Fruit fly (Drosophila melanogaster): ENCODE data around the gene Snoo.

The Snoo gene

DNA sequence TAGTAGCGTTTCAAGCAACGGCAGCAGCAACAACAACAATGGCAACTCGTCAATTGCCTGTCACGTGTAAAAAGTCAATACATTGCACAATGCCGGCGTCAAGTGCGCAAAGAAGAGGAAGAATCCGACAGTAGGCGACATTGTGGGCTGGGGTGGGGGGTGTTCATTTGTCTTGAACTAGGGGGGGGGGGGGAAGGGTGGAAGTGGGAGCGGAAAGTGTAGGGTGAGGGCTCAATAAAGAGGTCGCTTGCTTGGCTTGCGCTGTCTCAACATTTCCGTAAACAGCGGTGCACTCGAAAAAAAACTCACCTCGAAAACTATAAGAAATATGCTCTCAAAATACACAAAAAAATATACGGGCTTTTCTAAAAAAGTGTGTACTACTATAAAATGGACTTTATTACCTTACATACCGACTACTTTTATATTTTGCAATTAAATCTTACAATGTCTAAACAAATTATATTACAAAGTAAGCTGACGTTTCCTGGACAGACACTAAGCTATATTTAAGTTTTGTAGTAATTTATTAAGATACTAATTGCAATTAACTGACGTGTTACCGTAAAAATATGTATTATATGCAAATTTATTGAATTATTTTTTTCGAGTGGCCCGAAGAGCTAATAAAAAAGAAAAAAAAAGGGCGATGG is 18.1 kb downstream of the Snoo start (continued):
- TF ChIP-seq Blimp-1 (GFP tag; optimal IDR thresholded peaks at IDR 0.05), result peak; percentile 63
- no peak for TF ChIP-seq CG43689 (GFP tag; IDR thresholded peaks at IDR 0.05)
- no peak for TF ChIP-seq Hr3 (GFP tag; optimal IDR thresholded peaks at IDR 0.05)
- no peak for TF ChIP-seq otp (GFP tag; IDR thresholded peaks at IDR 0.05)
- no peak for TF ChIP-seq CG3407 (GFP tag; optimal IDR thresholded peaks at IDR 0.05)
- no peak for TF ChIP-seq bowl (GFP tag; IDR thresholded peaks at IDR 0.05)
- peak; percentile 84 for TF ChIP-seq sens (GFP tag)
- TF ChIP-seq Antp (GFP tag; optimal IDR thresholded peaks at IDR 0.05), result no peak
- TF ChIP-seq CG12155 (GFP tag; optimal IDR thresholded peaks at IDR 0.05), result no peak
- TF ChIP-seq CG2712 (tag; optimal IDR thresholded peaks at IDR 0.05), result peak; percentile 60
- TF ChIP-seq sob (GFP tag; IDR thresholded peaks at IDR 0.05), result no peak
- no peak for TF ChIP-seq CG12769 (tag; optimal IDR thresholded peaks at IDR 0.05)
- peak; percentile 25 for TF ChIP-seq CG8388 (GFP tag; optimal IDR thresholded peaks at IDR 0.05)
- peak; percentile 18; the same call in 1 of the 2 replicates for TF ChIP-seq seq (GFP tag; IDR thresholded peaks at IDR 0.05)
- TF ChIP-seq zen2 (GFP tag; IDR thresholded peaks at IDR 0.05; ENCODE audit: partially characterized antibody), result no peak
- TF ChIP-seq crp (GFP tag; optimal IDR thresholded peaks at IDR 0.05), result no peak
- no peak for TF ChIP-seq Nf-YB (GFP tag; optimal IDR thresholded peaks at IDR 0.05)
- TF ChIP-seq CG14710 (tag; optimal IDR thresholded peaks at IDR 0.05), result peak; percentile 55
- no peak for TF ChIP-seq zen (tag; optimal IDR thresholded peaks at IDR 0.05)
- no peak for TF ChIP-seq HLHmδ (GFP tag; optimal IDR thresholded peaks at IDR 0.05)
- TF ChIP-seq CG2120 (GFP tag; optimal IDR thresholded peaks at IDR 0.05), result no peak
- TF ChIP-seq sima (GFP tag; optimal IDR thresholded peaks at IDR 0.05), result no peak
- peak; percentile 24 for TF ChIP-seq nau (GFP tag; optimal IDR thresholded peaks at IDR 0.05)
- TF ChIP-seq CG18011 (GFP tag; optimal IDR thresholded peaks at IDR 0.05), result no peak
- TF ChIP-seq nerfin-1 (tag; optimal IDR thresholded peaks at IDR 0.05), result peak; percentile 17
- no peak for TF ChIP-seq Elba2 (GFP tag; optimal IDR thresholded peaks at IDR 0.05)
- TF ChIP-seq hth (optimal IDR thresholded peaks at IDR 0.05), result no peak
- no peak for TF ChIP-seq H2.0 (GFP tag; IDR thresholded peaks at IDR 0.05)
- TF ChIP-seq Deaf1 (tag; optimal IDR thresholded peaks at IDR 0.05), result no peak
- no peak for TF ChIP-seq sd (tag; optimal IDR thresholded peaks at IDR 0.05)
- peak; percentile 6 for TF ChIP-seq CG10267 (tag; optimal IDR thresholded peaks at IDR 0.05)
- TF ChIP-seq fu2 (GFP tag; optimal IDR thresholded peaks at IDR 0.05), result no peak
- peak; percentile 3 for TF ChIP-seq CG9727 (GFP tag; optimal IDR thresholded peaks at IDR 0.05)
- TF ChIP-seq Taf1 (GFP tag; IDR thresholded peaks at IDR 0.05), result no peak
- TF ChIP-seq Fer2 (tag; optimal IDR thresholded peaks at IDR 0.05), result no peak
- TF ChIP-seq amos (GFP tag; IDR thresholded peaks at IDR 0.05; ENCODE audit: partially characterized antibody), result no peak
- no peak for TF ChIP-seq trem (tag; optimal IDR thresholded peaks at IDR 0.05)
- no peak for TF ChIP-seq pfk (GFP tag; optimal IDR thresholded peaks at IDR 0.05)
- TF ChIP-seq CG9437 (GFP tag; optimal IDR thresholded peaks at IDR 0.05), result no peak
- TF ChIP-seq CG10274 (GFP tag; optimal IDR thresholded peaks at IDR 0.05), result no peak
- no peak for TF ChIP-seq Bteb2 (GFP tag; optimal IDR thresholded peaks at IDR 0.05)
- no peak for TF ChIP-seq chinmo (GFP tag; IDR thresholded peaks at IDR 0.05; ENCODE audit: partially characterized antibody)
- no peak for TF ChIP-seq CG6854 (GFP tag; optimal IDR thresholded peaks at IDR 0.05)
- no peak for TF ChIP-seq Trl (optimal IDR thresholded peaks at IDR 0.05)
- TF ChIP-seq Trl (GFP tag; optimal IDR thresholded peaks at IDR 0.05), result no peak
- no peak for TF ChIP-seq CG14667 (GFP tag; IDR thresholded peaks at IDR 0.05)
- peak; percentile 24 for TF ChIP-seq CG30403 (GFP tag; optimal IDR thresholded peaks at IDR 0.05)
- TF ChIP-seq lola (GFP tag; optimal IDR thresholded peaks at IDR 0.05), result peak in 1 of 3 experiments; percentile 22
- no peak for TF ChIP-seq CG13296 (GFP tag; optimal IDR thresholded peaks at IDR 0.05)
- no peak for TF ChIP-seq CG10565 (GFP tag; optimal IDR thresholded peaks at IDR 0.05)

Measured in whole organism, embryonic.